Worm (Caenorhabditis elegans): ENCODE data around the gene R07E3.4.

The R07E3.4 gene

DNA sequence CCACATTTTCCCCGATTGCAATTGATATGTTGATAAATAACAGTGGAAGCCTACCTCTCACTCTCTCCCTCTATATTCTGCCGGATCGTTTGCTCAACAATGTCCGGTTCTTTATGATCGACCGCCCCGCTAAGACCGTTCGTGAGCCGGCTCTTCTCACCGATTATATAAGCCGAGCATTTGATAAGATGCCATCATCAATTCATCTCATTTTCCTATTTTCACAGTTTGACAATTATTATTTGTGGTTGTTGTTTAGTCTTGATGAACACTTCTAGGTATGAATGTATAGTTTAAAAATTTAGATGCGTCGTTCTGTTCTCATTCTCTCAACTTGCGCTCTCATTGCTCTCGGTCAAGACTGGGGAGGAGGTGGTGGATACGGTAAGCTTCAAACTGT lies 3.0 kb upstream of the R07E3.4 start, which contains the start of gene idpa-3:
TSS of gene idpa-3 (plus strand) at position 301 of the 400 bp plus-strand sequence.
- TF ChIP-seq W03F9.2 (tag; optimal IDR thresholded peaks at IDR 0.05): no peak
- no peak for TF ChIP-seq dao-5 (tag; optimal IDR thresholded peaks at IDR 0.05)
- TF ChIP-seq him-1 (tag; optimal IDR thresholded peaks at IDR 0.05): no peak

DNA sequence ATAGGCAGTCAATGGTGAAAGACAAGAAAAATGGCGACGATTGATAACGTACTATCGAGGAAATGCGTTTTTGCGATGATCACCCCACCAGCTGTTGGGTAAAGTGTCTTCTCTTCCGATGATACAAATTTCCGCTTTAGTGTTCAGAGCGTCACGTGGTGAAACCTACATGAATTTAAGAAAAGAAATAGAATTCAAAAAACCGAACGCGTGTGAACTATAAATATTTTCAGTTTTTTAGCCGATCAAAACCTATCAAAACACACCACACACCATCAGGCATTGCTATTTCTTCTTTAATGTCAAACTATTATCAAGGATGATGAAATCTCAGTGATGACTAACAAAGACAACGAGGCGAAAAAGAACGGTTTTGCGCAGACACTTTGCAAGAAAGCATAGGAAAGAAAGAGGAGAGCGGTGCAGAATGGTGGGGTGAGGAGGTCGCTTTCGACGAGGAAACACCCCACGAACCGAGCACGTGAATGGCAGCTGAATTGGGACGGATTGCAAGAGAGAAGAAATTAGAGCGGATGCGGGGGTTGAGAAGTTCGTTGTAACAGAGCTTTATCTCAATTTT lies 1.0 kb downstream of the R07E3.4 start:
- TF ChIP-seq dao-5 (tag; optimal IDR thresholded peaks at IDR 0.05): no peak
- no peak for TF ChIP-seq him-1 (tag; optimal IDR thresholded peaks at IDR 0.05)
- TF ChIP-seq W03F9.2 (tag; optimal IDR thresholded peaks at IDR 0.05): no peak

DNA sequence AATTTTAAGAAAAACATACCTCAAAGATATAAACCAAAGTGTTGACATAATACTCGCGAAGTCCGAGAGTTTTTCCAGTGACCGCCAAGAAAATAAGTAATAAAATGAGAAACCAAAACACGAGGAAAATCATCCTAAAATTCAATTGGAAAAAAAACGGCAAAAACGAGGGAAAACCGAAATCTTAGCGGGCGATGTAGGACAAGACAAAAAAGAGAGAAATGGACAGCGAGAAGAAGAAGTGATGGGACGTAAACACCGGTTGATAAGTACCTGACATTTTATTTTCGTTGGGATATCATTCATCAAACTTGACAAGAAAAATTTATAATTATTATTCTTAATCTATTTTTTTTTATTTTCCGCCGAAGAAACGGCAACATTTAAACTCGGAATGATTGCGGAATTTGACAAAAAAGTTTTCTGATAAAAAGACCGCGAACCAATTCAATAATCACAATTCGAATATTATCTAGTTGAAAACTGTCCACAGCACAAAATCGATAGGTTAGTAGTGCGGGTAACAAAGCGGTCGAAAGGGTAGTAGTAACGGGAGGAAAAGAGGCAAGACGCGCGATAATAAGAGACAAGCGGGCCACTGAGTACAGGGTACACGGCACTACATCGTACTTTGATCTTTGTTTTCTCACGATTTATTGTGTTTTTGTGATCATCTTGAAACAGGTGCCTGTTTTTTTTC lies 5.7 kb downstream of the R07E3.4 start, which contains the start of gene acl-5:
TSS of gene acl-5 (minus strand) at position 134 of the 700 bp plus-strand sequence.
- TF ChIP-seq him-1 (tag; optimal IDR thresholded peaks at IDR 0.05) (no peak), dao-5 (tag; optimal IDR thresholded peaks at IDR 0.05) (no peak), W03F9.2 (tag; optimal IDR thresholded peaks at IDR 0.05) (no peak)

DNA sequence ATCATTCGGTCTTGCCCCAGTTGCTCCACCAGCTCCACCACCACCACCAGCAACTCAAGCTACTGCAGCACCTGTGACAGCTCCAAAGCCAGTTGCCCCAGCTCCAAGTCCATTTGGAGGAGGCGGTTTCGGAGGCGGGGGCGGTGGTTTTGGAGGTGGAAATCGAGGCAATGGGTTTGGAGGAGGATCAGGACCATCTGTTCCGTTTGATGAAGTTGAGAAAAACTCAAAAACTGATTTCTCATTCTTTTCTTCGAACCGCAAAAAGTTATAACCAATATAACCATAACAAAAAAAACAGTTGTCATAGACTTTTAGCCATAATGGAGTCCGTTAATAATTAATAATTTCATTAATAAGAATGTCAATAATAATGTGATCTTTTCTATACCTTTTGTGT lies 11.8 kb downstream of the R07E3.4 start:
- TF ChIP-seq him-1 (tag; optimal IDR thresholded peaks at IDR 0.05): no peak
- no peak for TF ChIP-seq dao-5 (tag; optimal IDR thresholded peaks at IDR 0.05)
- no peak for TF ChIP-seq W03F9.2 (tag; optimal IDR thresholded peaks at IDR 0.05)

DNA sequence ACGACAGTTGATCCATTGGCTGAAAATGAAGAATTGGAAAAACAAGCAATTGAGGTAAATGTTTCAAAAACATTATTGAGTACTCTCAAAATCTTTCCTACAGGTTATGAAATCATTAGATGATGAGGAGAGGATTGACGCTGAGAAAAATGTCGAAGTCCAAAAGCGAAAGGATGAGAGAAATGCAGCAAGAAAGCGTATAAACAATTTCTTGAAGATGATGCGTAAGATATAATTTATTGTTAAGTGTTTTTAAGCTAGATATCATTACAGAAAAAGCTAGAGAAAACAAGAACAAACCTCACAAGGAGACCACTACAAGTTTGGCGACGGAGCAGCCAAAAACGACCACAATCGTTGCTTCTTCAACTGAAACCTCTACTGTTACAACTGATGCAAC lies 13.5 kb downstream of the R07E3.4 start:
- TF ChIP-seq dao-5 (tag; optimal IDR thresholded peaks at IDR 0.05) (no peak), him-1 (tag; optimal IDR thresholded peaks at IDR 0.05) (no peak), W03F9.2 (tag; optimal IDR thresholded peaks at IDR 0.05) (no peak)

ce11 chrX:10318437-10318836 lies 14.7 kb downstream of the R07E3.4 start:
- no peak for TF ChIP-seq dao-5 (tag; optimal IDR thresholded peaks at IDR 0.05)
- TF ChIP-seq W03F9.2 (tag; optimal IDR thresholded peaks at IDR 0.05): no peak
- no peak for TF ChIP-seq him-1 (tag; optimal IDR thresholded peaks at IDR 0.05)

- no peak for TF ChIP-seq dao-5 (tag; optimal IDR thresholded peaks at IDR 0.05)
- no peak for TF ChIP-seq him-1 (tag; optimal IDR thresholded peaks at IDR 0.05)
- TF ChIP-seq W03F9.2 (tag; optimal IDR thresholded peaks at IDR 0.05): no peak
Observed at ce11 chrX:10317565-10317964, 15.6 kb downstream of the R07E3.4 start, which contains the start of gene R07E3.6. R07E3.6 (plus strand) TSS chrX:10317722.

- TF ChIP-seq W03F9.2 (tag; optimal IDR thresholded peaks at IDR 0.05): no peak
- TF ChIP-seq him-1 (tag; optimal IDR thresholded peaks at IDR 0.05): no peak
- TF ChIP-seq dao-5 (tag; optimal IDR thresholded peaks at IDR 0.05): no peak
Observed at ce11 chrX:10315905-10316304, 17.2 kb downstream of the R07E3.4 start, which contains the start of gene F41E7.9. F41E7.9 (minus strand) TSS chrX:10316005.

DNA sequence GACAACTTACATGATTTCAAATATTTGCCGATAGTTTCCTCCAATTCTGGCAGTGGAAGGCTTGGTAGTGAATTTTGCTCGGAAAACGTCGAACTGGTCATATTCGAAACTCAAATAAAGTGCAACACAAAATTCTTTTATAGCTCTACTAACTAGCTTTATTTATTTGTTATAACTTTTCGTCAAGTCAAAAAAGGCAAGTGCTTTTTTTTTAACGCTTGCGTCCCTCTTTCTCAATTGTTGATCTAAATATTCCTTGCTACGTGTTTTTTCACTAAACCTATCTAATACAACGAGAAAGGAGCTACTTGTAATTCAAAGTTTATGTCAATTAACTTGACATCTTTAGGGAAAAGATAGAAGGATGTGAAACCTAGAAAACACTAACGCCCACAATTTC lies 22.8 kb downstream of the R07E3.4 start, which contains the start of gene F41E7.6:
TSS of gene F41E7.6 (minus strand) at position 101 of the 400 bp plus-strand sequence.
- TF ChIP-seq W03F9.2 (tag; optimal IDR thresholded peaks at IDR 0.05): no peak
- TF ChIP-seq dao-5 (tag; optimal IDR thresholded peaks at IDR 0.05): no peak
- TF ChIP-seq him-1 (tag; optimal IDR thresholded peaks at IDR 0.05): no peak

- TF ChIP-seq dao-5 (tag; optimal IDR thresholded peaks at IDR 0.05): no peak
- no peak for TF ChIP-seq him-1 (tag; optimal IDR thresholded peaks at IDR 0.05)
- TF ChIP-seq W03F9.2 (tag; optimal IDR thresholded peaks at IDR 0.05): no peak
Observed at ce11 chrX:10307495-10307894, 25.7 kb downstream of the R07E3.4 start, which contains the start of gene F41E7.7. F41E7.7 (plus strand) TSS chrX:10307795.

- TF ChIP-seq dao-5 (tag; optimal IDR thresholded peaks at IDR 0.05) (no peak), him-1 (tag; optimal IDR thresholded peaks at IDR 0.05) (no peak), W03F9.2 (tag; optimal IDR thresholded peaks at IDR 0.05) (no peak)
Observed at ce11 chrX:10306923-10307322, 26.2 kb downstream of the R07E3.4 start.

ce11 chrX:10306289-10306688 lies 26.9 kb downstream of the R07E3.4 start, which contains the start of gene cnc-8:
cnc-8 (plus strand) TSS chrX:10306595.
- TF ChIP-seq dao-5 (tag; optimal IDR thresholded peaks at IDR 0.05): no peak
- TF ChIP-seq him-1 (tag; optimal IDR thresholded peaks at IDR 0.05): no peak
- no peak for TF ChIP-seq W03F9.2 (tag; optimal IDR thresholded peaks at IDR 0.05)

DNA sequence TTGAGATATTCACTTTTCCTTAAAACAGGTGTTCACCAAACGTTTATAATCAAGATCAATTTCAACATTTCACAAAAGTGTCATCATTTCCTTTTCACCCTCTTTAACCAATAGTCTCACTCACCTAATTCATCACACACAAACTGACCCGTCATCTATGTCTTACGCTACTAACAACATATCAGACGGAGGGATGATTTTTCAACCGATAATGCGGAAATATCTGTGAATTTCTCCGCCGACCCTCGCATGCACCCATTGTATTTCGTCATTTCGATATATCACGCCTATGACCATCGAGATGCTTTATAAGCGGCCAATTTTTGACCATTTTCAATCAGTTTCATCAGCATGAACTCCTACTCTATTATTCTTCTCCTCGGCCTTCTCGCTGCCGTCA lies 29.0 kb downstream of the R07E3.4 start, which contains the start of gene fipr-21:
TSS of gene fipr-21 (plus strand) at position 352 of the 400 bp plus-strand sequence.
- TF ChIP-seq dao-5 (tag; optimal IDR thresholded peaks at IDR 0.05): no peak
- no peak for TF ChIP-seq W03F9.2 (tag; optimal IDR thresholded peaks at IDR 0.05)
- TF ChIP-seq him-1 (tag; optimal IDR thresholded peaks at IDR 0.05): no peak

DNA sequence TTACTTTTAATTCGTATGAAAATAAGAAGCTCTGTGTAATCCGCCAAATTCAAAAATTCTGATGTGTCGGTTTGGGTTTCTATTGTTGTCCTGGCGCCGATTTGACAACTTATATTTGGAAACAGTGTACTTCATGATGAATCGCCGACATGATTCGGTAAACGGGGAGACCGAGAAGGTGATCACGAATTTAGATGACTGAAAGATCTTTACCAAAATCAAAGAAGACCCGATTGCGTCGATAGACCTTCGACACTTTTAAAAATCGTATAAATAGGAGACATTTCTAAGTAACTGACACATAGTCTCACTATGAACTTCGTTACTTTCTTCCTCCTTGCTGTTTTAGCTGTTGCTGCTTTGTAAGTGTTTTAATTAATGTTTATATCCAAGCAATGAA lies 30.7 kb downstream of the R07E3.4 start, which contains the start of gene fip-5:
TSS of gene fip-5 (plus strand) at position 312 of the 400 bp plus-strand sequence.
- TF ChIP-seq W03F9.2 (tag; optimal IDR thresholded peaks at IDR 0.05): no peak
- no peak for TF ChIP-seq dao-5 (tag; optimal IDR thresholded peaks at IDR 0.05)
- TF ChIP-seq him-1 (tag; optimal IDR thresholded peaks at IDR 0.05): no peak

Measured in whole organism, L4/young adult.